Worm (Caenorhabditis elegans): Measurements from ENCODE around the gene F28C6.5.

The F28C6.5 gene

DNA sequence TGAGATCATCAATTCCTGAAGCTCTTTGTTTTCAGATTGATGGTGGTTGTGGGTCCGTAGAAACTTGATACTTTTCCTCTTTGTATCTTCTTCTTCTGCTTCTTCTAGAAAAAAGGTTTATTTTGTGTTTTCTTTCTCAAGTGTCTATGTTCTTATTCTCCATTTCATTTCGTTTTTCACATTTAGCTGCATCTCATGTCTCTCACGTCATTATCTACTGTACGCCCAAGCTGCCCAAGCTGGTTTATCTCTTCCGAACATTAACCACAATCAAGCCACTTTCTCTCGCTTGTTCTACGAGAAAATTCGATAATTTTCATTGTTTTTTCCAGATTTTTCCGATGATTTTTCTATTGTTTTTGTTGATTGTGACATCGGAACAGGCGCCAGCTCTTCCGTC is at the start of gene F28C6.5:
F28C6.5 (plus strand) TSS at position 301 of the 400 bp plus-strand sequence.
- no peak for TF ChIP-seq tab-1 (GFP tag; IDR thresholded peaks at IDR 0.05)
- no peak for TF ChIP-seq ztf-23 (GFP tag; IDR thresholded peaks at IDR 0.05)
- TF ChIP-seq flt-1 (GFP tag; IDR thresholded peaks at IDR 0.05): no peak
- TF ChIP-seq med-1 (GFP tag; optimal IDR thresholded peaks at IDR 0.05; ENCODE audit: insufficient read depth): no peak
- TF ChIP-seq ztf-29 (GFP tag; IDR thresholded peaks at IDR 0.05): no peak
- no peak for TF ChIP-seq T22C8.4 (GFP tag; IDR thresholded peaks at IDR 0.05)
- no peak for TF ChIP-seq klf-2 (GFP tag; conservative IDR thresholded peaks at IDR 0.05)
- TF ChIP-seq ref-1 (GFP tag; conservative IDR thresholded peaks at IDR 0.05): no peak
- no peak for TF ChIP-seq cog-1 (tag; optimal IDR thresholded peaks at IDR 0.05)

DNA sequence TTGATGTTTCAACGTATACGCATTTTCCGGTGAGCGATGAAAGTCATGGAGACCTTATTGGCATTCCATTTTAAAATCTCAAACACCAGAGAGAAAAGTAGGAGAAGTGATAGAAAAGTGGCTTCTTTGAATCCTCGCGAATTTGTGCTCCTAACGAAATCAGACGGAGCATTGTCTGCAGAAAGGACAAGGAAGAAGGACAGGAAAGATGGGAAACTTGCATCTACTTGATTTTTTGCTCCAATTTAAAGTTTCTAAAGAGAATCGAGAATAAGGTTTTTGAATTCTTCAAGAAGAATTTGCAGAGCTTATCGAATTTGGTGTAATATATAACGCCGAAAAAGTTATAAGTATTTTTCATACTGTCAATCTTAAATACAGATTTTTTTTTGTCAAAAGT is 48.2 kb upstream of the F28C6.5 start:
- TF ChIP-seq tab-1 (GFP tag; IDR thresholded peaks at IDR 0.05) (no peak), flt-1 (GFP tag; IDR thresholded peaks at IDR 0.05) (no peak), ztf-29 (GFP tag; IDR thresholded peaks at IDR 0.05) (no peak), ref-1 (GFP tag; conservative IDR thresholded peaks at IDR 0.05) (no peak), ztf-23 (GFP tag; IDR thresholded peaks at IDR 0.05) (no peak), cog-1 (tag; optimal IDR thresholded peaks at IDR 0.05) (no peak), med-1 (GFP tag; optimal IDR thresholded peaks at IDR 0.05; ENCODE audit: insufficient read depth) (no peak), T22C8.4 (GFP tag; IDR thresholded peaks at IDR 0.05) (no peak), klf-2 (GFP tag; conservative IDR thresholded peaks at IDR 0.05) (no peak)

DNA sequence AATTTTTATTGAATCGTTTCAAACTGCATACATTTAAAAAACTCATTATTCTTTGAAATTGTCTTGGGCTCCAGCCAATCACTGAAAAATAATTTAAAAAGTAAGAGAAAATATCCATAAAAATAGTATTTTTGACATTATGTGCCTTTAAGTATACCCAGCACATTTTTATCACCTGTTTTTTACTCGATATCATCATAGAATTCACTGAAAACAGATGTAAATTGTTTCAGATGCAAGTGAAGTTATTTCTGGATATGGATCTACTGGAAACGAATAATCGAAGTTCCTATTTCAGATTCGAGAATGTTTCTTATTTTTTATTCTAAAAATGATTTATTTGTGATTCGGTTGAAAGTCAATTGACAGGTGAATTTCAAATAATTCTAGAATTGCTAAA is 44.7 kb upstream of the F28C6.5 start:
- TF ChIP-seq ztf-29 (GFP tag; IDR thresholded peaks at IDR 0.05): no peak
- TF ChIP-seq med-1 (GFP tag; optimal IDR thresholded peaks at IDR 0.05; ENCODE audit: insufficient read depth): no peak
- TF ChIP-seq T22C8.4 (GFP tag; IDR thresholded peaks at IDR 0.05): no peak
- no peak for TF ChIP-seq cog-1 (tag; optimal IDR thresholded peaks at IDR 0.05)
- TF ChIP-seq klf-2 (GFP tag; conservative IDR thresholded peaks at IDR 0.05): no peak
- TF ChIP-seq tab-1 (GFP tag; IDR thresholded peaks at IDR 0.05): no peak
- TF ChIP-seq ztf-23 (GFP tag; IDR thresholded peaks at IDR 0.05): no peak
- TF ChIP-seq ref-1 (GFP tag; conservative IDR thresholded peaks at IDR 0.05): no peak
- no peak for TF ChIP-seq flt-1 (GFP tag; IDR thresholded peaks at IDR 0.05)

DNA sequence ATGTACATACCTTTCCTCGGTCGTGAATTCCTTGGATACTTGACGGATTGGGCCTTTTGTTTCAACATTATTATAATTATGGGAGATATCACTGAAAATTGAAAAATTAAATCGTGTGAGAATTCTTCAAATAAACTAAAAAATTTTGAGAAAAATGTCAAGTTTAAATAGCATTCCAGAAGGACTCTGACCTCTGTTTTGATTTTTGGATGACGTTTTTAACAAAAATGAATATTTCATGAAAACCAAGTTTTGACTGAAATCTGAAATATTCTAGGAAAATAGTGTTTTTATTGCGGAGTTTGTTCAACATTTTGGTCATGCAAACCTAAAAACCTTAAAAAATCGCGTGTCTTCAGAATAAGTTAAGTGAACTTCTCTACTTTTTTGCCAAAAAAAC is 43.1 kb upstream of the F28C6.5 start, which contains the start of gene glb-27:
glb-27 (minus strand) TSS at position 101 of the 400 bp plus-strand sequence.
- TF ChIP-seq med-1 (GFP tag; optimal IDR thresholded peaks at IDR 0.05; ENCODE audit: insufficient read depth) (no peak), tab-1 (GFP tag; IDR thresholded peaks at IDR 0.05) (no peak), klf-2 (GFP tag; conservative IDR thresholded peaks at IDR 0.05) (no peak), flt-1 (GFP tag; IDR thresholded peaks at IDR 0.05) (no peak)

DNA sequence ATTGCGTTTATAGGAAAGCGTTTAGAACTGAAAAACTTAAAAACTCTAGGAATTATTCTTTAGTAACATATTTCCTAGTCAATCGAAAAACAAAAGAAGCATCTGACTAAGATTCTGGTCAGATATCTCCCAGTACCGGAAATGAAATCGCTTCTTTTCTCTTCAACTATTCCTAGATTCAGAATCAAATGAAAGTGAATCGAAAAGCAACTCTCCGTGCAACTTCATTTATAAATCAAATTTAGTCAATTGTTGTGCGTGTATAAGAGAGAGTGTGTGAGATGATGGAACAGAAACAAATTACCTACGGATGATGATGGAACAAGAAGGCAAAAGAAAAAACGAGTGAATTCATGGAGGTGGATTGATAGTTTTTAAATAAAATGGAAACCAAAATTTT is 40.1 kb upstream of the F28C6.5 start:
- TF ChIP-seq T22C8.4 (GFP tag; IDR thresholded peaks at IDR 0.05) (no peak), med-1 (GFP tag; optimal IDR thresholded peaks at IDR 0.05; ENCODE audit: insufficient read depth) (no peak), ztf-29 (GFP tag; IDR thresholded peaks at IDR 0.05) (no peak), cog-1 (tag; optimal IDR thresholded peaks at IDR 0.05) (no peak), ztf-23 (GFP tag; IDR thresholded peaks at IDR 0.05) (no peak), klf-2 (GFP tag; conservative IDR thresholded peaks at IDR 0.05) (no peak), ref-1 (GFP tag; conservative IDR thresholded peaks at IDR 0.05) (no peak), tab-1 (GFP tag; IDR thresholded peaks at IDR 0.05) (no peak), flt-1 (GFP tag; IDR thresholded peaks at IDR 0.05) (no peak)

DNA sequence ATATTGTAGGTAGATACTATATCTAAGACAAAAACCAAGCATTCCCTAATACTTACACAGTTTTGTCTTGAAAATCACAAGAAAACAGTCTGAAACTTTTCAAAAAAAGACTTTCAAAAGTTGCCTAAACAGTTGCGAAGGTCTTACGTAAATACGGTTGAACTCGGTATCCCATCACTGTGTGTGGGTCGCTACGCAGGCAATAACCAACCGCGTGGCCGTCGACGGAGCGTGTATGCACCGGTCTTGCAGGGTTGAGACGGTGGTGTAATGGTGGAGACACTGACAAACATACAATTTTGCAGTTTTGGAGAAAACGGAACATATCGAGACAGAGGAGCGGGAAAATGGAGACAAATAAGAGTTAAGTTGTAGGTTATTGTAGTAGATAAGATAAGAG is 38.1 kb upstream of the F28C6.5 start, which contains the start of gene iff-2:
iff-2 (minus strand) TSS at position 141 of the 400 bp plus-strand sequence.
- TF ChIP-seq ztf-29 (GFP tag; IDR thresholded peaks at IDR 0.05) (peak; percentile 16; the same call in 1 of the 2 replicates), med-1 (GFP tag; optimal IDR thresholded peaks at IDR 0.05; ENCODE audit: insufficient read depth) (no peak), flt-1 (GFP tag; IDR thresholded peaks at IDR 0.05) (peak; percentile 89), tab-1 (GFP tag; IDR thresholded peaks at IDR 0.05) (peak; percentile 24; the same call in 1 of the 2 replicates), T22C8.4 (GFP tag; IDR thresholded peaks at IDR 0.05) (peak; percentile 52), cog-1 (tag; optimal IDR thresholded peaks at IDR 0.05) (peak; percentile 97), ztf-23 (GFP tag; IDR thresholded peaks at IDR 0.05) (peak; percentile 92), klf-2 (GFP tag; conservative IDR thresholded peaks at IDR 0.05) (0 out of 2 replicates have a peak, but pooled peaks have one; percentile 51), ref-1 (GFP tag; conservative IDR thresholded peaks at IDR 0.05) (peak; percentile 46)

DNA sequence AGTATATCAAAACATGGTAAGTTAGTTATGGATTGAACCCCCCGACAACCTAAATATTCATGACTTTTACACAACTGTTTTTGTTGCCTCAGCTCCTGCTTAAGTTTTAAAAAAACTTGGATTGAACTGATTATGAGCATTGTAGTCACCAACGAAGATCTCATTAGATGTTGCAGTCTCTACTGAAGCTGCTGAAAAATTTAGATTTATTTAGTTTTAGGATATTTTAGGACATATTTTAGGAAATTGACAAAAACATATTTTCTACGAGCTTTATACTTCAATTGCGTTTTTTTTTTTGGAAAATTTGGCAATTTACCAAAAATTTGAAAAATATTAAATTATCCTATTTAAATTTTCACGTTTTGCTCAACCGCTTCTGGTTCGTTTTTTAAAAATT is 37.3 kb upstream of the F28C6.5 start, which contains the start of gene F54C9.14:
F54C9.14 (plus strand) TSS at position 301 of the 400 bp plus-strand sequence.
- no peak for TF ChIP-seq flt-1 (GFP tag; IDR thresholded peaks at IDR 0.05)
- no peak for TF ChIP-seq tab-1 (GFP tag; IDR thresholded peaks at IDR 0.05)
- no peak for TF ChIP-seq cog-1 (tag; optimal IDR thresholded peaks at IDR 0.05)
- no peak for TF ChIP-seq T22C8.4 (GFP tag; IDR thresholded peaks at IDR 0.05)
- no peak for TF ChIP-seq ztf-29 (GFP tag; IDR thresholded peaks at IDR 0.05)
- TF ChIP-seq klf-2 (GFP tag; conservative IDR thresholded peaks at IDR 0.05): no peak
- TF ChIP-seq ref-1 (GFP tag; conservative IDR thresholded peaks at IDR 0.05): no peak
- TF ChIP-seq med-1 (GFP tag; optimal IDR thresholded peaks at IDR 0.05; ENCODE audit: insufficient read depth): no peak
- TF ChIP-seq ztf-23 (GFP tag; IDR thresholded peaks at IDR 0.05): no peak

DNA sequence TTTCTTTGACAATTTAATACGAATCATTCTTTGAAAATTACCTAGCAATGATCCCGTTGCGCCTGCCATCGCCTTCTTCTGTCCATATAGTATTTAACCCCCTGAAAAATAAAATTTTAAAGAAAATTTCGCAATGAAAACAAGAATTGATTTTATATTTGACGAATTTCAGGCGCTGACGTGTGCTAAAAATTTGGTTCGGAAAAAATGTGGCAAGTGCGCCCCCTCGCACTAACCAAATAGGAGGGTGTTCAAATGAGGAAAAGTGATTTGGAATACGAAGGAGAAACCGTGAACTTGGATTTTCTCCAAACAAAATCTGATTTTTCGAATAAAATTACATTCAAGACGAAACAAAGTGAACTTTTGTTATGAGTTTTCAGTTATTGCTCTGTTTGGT is 33.3 kb upstream of the F28C6.5 start, which contains the start of gene stc-1:
stc-1 (minus strand) TSS at position 101 of the 400 bp plus-strand sequence.
- TF ChIP-seq tab-1 (GFP tag; IDR thresholded peaks at IDR 0.05) (no peak), ztf-23 (GFP tag; IDR thresholded peaks at IDR 0.05) (no peak), T22C8.4 (GFP tag; IDR thresholded peaks at IDR 0.05) (no peak), cog-1 (tag; optimal IDR thresholded peaks at IDR 0.05) (no peak), flt-1 (GFP tag; IDR thresholded peaks at IDR 0.05) (no peak), med-1 (GFP tag; optimal IDR thresholded peaks at IDR 0.05; ENCODE audit: insufficient read depth) (no peak), klf-2 (GFP tag; conservative IDR thresholded peaks at IDR 0.05) (no peak), ref-1 (GFP tag; conservative IDR thresholded peaks at IDR 0.05) (no peak), ztf-29 (GFP tag; IDR thresholded peaks at IDR 0.05) (no peak)

DNA sequence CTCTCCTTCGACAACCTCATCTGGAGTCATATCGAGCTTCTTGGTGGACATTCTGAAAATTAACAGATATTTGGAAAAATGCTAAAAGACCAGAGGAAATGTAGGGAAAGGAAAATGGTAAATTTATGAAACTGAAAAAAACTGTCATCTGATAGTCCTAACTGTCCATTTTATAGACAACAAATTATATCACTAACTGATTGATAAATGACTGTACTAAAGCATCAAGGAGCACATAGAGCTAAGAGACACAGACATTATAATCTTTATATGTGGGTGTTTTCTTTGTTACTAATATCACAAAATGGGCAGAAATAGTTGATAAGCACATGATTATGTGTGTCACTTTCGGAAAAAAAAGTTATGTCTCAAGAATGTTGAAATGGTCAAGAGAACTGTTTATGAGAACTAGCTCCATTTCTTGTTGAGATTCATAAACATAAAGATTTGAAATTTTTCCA is 32.5 kb upstream of the F28C6.5 start, which contains the start of gene F54C9.3:
F54C9.3 (minus strand) TSS at position 51 of the 461 bp plus-strand sequence.
- TF ChIP-seq flt-1 (GFP tag; IDR thresholded peaks at IDR 0.05): no peak
- no peak for TF ChIP-seq med-1 (GFP tag; optimal IDR thresholded peaks at IDR 0.05; ENCODE audit: insufficient read depth)
- no peak for TF ChIP-seq cog-1 (tag; optimal IDR thresholded peaks at IDR 0.05)
- no peak for TF ChIP-seq ztf-23 (GFP tag; IDR thresholded peaks at IDR 0.05)
- no peak for TF ChIP-seq ref-1 (GFP tag; conservative IDR thresholded peaks at IDR 0.05)
- no peak for TF ChIP-seq tab-1 (GFP tag; IDR thresholded peaks at IDR 0.05)
- TF ChIP-seq ztf-29 (GFP tag; IDR thresholded peaks at IDR 0.05): no peak
- TF ChIP-seq T22C8.4 (GFP tag; IDR thresholded peaks at IDR 0.05): no peak
- TF ChIP-seq klf-2 (GFP tag; conservative IDR thresholded peaks at IDR 0.05): no peak

Data from whole organism, midembryonic.